Worm (Caenorhabditis elegans): Measurements from ENCODE around the gene spp-2.

DNA sequence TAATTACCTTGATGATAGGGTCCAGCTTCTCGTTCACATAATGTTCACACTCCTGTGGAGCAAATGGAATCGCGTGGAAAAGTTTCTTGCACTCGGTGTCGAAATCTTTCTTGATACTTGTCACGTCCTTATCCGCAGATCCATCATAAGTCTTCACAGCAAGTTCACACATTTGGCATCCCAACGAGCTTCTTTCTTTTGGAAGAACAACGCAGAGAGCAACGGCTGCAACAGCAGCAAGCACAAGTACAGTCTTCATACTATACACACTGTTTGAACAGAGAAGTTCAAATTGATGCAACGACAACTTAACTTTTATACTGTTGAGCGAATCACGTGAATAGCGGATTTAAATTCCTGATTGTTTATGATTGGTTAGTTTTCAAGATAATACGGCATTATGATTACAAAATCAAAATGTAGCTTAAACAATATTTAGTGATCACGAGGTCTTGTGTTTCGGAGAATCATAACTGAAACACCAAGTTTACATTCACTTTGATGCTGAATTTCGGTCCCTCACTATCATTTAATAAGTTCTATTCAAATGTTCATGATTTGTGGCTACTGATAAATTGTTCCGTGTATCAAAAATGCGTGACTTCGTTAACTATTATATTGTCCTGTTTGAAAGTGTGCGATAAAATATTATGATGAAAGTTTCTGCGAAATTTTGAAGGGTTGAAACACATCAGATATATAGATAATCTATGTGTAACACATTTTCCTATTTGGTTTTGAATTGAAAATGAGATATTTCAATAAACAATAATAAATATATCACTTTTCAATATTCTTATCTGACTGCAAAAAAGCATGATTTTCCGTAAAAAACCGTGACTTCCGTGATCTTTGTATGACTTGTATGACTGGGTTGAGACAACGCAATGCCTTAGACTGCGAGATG is at the start of gene spp-2, which contains the start of gene spp-6:
- TF ChIP-seq nhr-179 (tag; optimal IDR thresholded peaks at IDR 0.05) (no peak), bed-1 (GFP tag; IDR thresholded peaks at IDR 0.05) (no peak), fkh-3 (tag; optimal IDR thresholded peaks at IDR 0.05) (no peak), snpc-4 (GFP tag; optimal IDR thresholded peaks at IDR 0.05) (no peak), snpc-4 (tag; optimal IDR thresholded peaks at IDR 0.05) (no peak)
